Fruit fly (Drosophila melanogaster) whole organism, embryonic: Measurements from ENCODE around the gene CG42784.

Source experiments
- B-H1 ChIP-seq: fragments of 200-800 bp; sonication (Bioruptor generic); IDR thresholded peaks from 3 replicates; pipeline ENCODE4 v1.3.6; 2022; ENCODE audit warnings: missing biosample characterization, missing genetic modification characterization
- C15 ChIP-seq: fragments of 200-800 bp; sonication (Bioruptor generic); IDR thresholded peaks from 3 replicates; pipeline ENCODE4 v1.3.6; 2022; ENCODE audit warnings: missing biosample characterization, missing genetic modification characterization
- CG10366 ChIP-seq: fragments of 200-800 bp; sonication (Bioruptor generic); IDR thresholded peaks from 2 replicates; pipeline ENCODE4 v1.3.6; 2022; ENCODE audit warnings: missing biosample characterization, missing genetic modification characterization
- CG12942 ChIP-seq: fragments of 200-800 bp; sonication (Bioruptor generic); optimal IDR thresholded peaks from 3 replicates; lab custom pipeline; 2016; ENCODE audit warnings: missing biosample characterization, missing genetic modification characterization
- CG15514 ChIP-seq: fragments of 200-800 bp; sonication (Bioruptor generic); optimal IDR thresholded peaks from 3 replicates; lab custom pipeline; 2017; ENCODE audit warnings: missing biosample characterization, missing genetic modification characterization, mild to moderate bottlenecking, moderate library complexity, missing genetic modification reagents
- CG16779 ChIP-seq: fragments of 200-800 bp; sonication (Bioruptor generic); IDR thresholded peaks from 2 replicates; pipeline ENCODE4 v1.3.6; 2022; ENCODE audit warnings: missing biosample characterization, missing genetic modification characterization
- CG16813 ChIP-seq: fragments of 200-800 bp; sonication (Bioruptor generic); IDR thresholded peaks from 3 replicates; pipeline ENCODE4 v1.3.6; 2022; ENCODE audit warnings: missing biosample characterization, missing genetic modification characterization; ENCODE audit not compliant: partially characterized antibody
- CG17328 ChIP-seq: fragments of 200-800 bp; sonication (Bioruptor generic); IDR thresholded peaks from 2 replicates; pipeline ENCODE4 v1.3.6; 2022; ENCODE audit warnings: missing biosample characterization, missing genetic modification characterization
- CG2120 ChIP-seq: fragments of 200-800 bp; sonication (Bioruptor generic); optimal IDR thresholded peaks from 3 replicates; lab custom pipeline; 2016; ENCODE audit warnings: missing biosample characterization, missing genetic modification characterization
- CG2889 ChIP-seq: fragments of 200-800 bp; sonication (Bioruptor generic); IDR thresholded peaks from 3 replicates; pipeline ENCODE4 v1.3.6; 2022; ENCODE audit warnings: missing biosample characterization, missing genetic modification characterization
- CG3065 ChIP-seq: fragments of 200-800 bp; sonication (Bioruptor generic); optimal IDR thresholded peaks from 2 replicates; lab custom pipeline; 2016; ENCODE audit warnings: missing biosample characterization, missing genetic modification characterization
- CG33557 ChIP-seq: fragments of 200-800 bp; sonication (Bioruptor generic); optimal IDR thresholded peaks from 2 replicates; lab custom pipeline; 2019; ENCODE audit warnings: missing biosample characterization, mild to moderate bottlenecking, missing genetic modification characterization, moderate library complexity
- CG34224 ChIP-seq: fragments of 200-800 bp; sonication (Bioruptor generic); IDR thresholded peaks from 3 replicates; pipeline ENCODE4 v1.3.6; 2022; ENCODE audit warnings: missing biosample characterization, missing genetic modification characterization; ENCODE audit not compliant: partially characterized antibody
- CG4282 ChIP-seq: fragments of 200-800 bp; sonication (Bioruptor generic); optimal IDR thresholded peaks from 2 replicates; lab custom pipeline; 2016; ENCODE audit warnings: missing biosample characterization, missing genetic modification characterization
- CG4730 ChIP-seq: fragments of 200-800 bp; sonication (Bioruptor generic); IDR thresholded peaks from 2 replicates; pipeline ENCODE4 v1.3.6; 2022; ENCODE audit warnings: missing biosample characterization, missing genetic modification characterization
- CG6683 ChIP-seq: fragments of 200-800 bp; sonication (Bioruptor generic); optimal IDR thresholded peaks from 2 replicates; lab custom pipeline; 2017; ENCODE audit warnings: missing biosample characterization, mild to moderate bottlenecking, missing genetic modification characterization, missing genetic modification reagents
- CG6791 ChIP-seq: fragments of 200-800 bp; sonication (Bioruptor generic); IDR thresholded peaks from 3 replicates; pipeline ENCODE4 v1.3.6; 2022; ENCODE audit warnings: missing biosample characterization, missing genetic modification characterization; ENCODE audit not compliant: partially characterized antibody
- CG7372 ChIP-seq: fragments of 200-800 bp; sonication (Bioruptor generic); IDR thresholded peaks from 2 replicates; pipeline ENCODE4 v1.3.6; 2022; ENCODE audit warnings: missing biosample characterization, missing genetic modification characterization
- Dad ChIP-seq: fragments of 200-800 bp; sonication (Bioruptor generic); optimal IDR thresholded peaks from 3 replicates; lab custom pipeline; 2016; ENCODE audit warnings: missing biosample characterization, missing genetic modification characterization
- Dbx ChIP-seq: fragments of 200-800 bp; sonication (Bioruptor generic); IDR thresholded peaks from 3 replicates; pipeline ENCODE4 v1.3.6; 2022; ENCODE audit warnings: missing biosample characterization, missing genetic modification characterization
- Dfd ChIP-seq, 2 experiments: fragments of >200 bp; optimal IDR thresholded peaks; 2 replicates each; lab custom pipeline; 2017; ENCODE audit warnings: missing biosample characterization in 2 of 2, missing genetic modification characterization in 2 of 2
- Doc3 ChIP-seq: fragments of 200-800 bp; sonication (Bioruptor generic); IDR thresholded peaks from 3 replicates; pipeline ENCODE4 v1.3.6; 2022; ENCODE audit warnings: missing biosample characterization, missing genetic modification characterization; ENCODE audit not compliant: partially characterized antibody
- Drgx ChIP-seq: fragments of 200-800 bp; sonication (Bioruptor generic); IDR thresholded peaks from 2 replicates; pipeline ENCODE4 v1.3.6; 2022; ENCODE audit warnings: missing biosample characterization, missing genetic modification characterization
- Fer1 ChIP-seq: fragments of 200-800 bp; sonication (Bioruptor generic); optimal IDR thresholded peaks from 2 replicates; lab custom pipeline; 2017; ENCODE audit warnings: missing biosample characterization, mild to moderate bottlenecking, missing genetic modification characterization
- HHEX ChIP-seq: fragments of 200-800 bp; sonication (Bioruptor generic); optimal IDR thresholded peaks from 3 replicates; lab custom pipeline; 2017; ENCODE audit warnings: missing biosample characterization, mild to moderate bottlenecking, missing genetic modification characterization, missing genetic modification reagents
- Mad ChIP-seq: fragments of 200-800 bp; sonication (Bioruptor generic); optimal IDR thresholded peaks from 2 replicates; lab custom pipeline; 2016; ENCODE audit warnings: missing biosample characterization, missing genetic modification characterization
- Myb ChIP-seq: fragments of 200-800 bp; sonication (Bioruptor generic); optimal IDR thresholded peaks from 2 replicates; lab custom pipeline; 2016; ENCODE audit warnings: missing biosample characterization, missing genetic modification characterization
- NK7.1 ChIP-seq: fragments of 200-800 bp; sonication (Bioruptor generic); optimal IDR thresholded peaks from 3 replicates; lab custom pipeline; 2016; ENCODE audit warnings: missing biosample characterization, missing genetic modification characterization
- Rfx ChIP-seq: fragments of 200-800 bp; sonication (Bioruptor generic); IDR thresholded peaks from 2 replicates; pipeline ENCODE4 v1.3.6; 2022; ENCODE audit warnings: missing biosample characterization, missing genetic modification characterization
- Sin3A ChIP-seq: fragments of >200 bp; optimal IDR thresholded peaks from 2 replicates; lab custom pipeline; 2018
- YL-1 ChIP-seq: fragments of 200-800 bp; sonication (Bioruptor generic); optimal IDR thresholded peaks from 3 replicates; lab custom pipeline; 2017; ENCODE audit warnings: missing biosample characterization, mild to moderate bottlenecking, missing genetic modification characterization
- abd-A ChIP-seq: fragments of 200-800 bp; sonication (Bioruptor generic); optimal IDR thresholded peaks from 3 replicates; lab custom pipeline; 2019; ENCODE audit warnings: missing biosample characterization, mild to moderate bottlenecking, missing genetic modification characterization, moderate library complexity
- corto ChIP-seq: fragments of 200-800 bp; sonication (Bioruptor generic); optimal IDR thresholded peaks from 2 replicates; lab custom pipeline; 2016; ENCODE audit warnings: missing biosample characterization, mild to moderate bottlenecking, missing genetic modification characterization, moderate library complexity
- cwo ChIP-seq: fragments of 200-800 bp; sonication (Bioruptor generic); optimal IDR thresholded peaks from 3 replicates; lab custom pipeline; 2017; ENCODE audit warnings: missing biosample characterization, missing genetic modification characterization, mild to moderate bottlenecking, moderate library complexity, missing genetic modification reagents
- eve ChIP-seq, 2 experiments: fragments of >200 bp; optimal IDR thresholded peaks; 2 replicates each; lab custom pipeline; 2017; ENCODE audit warnings: missing biosample characterization in 2 of 2, missing genetic modification characterization in 2 of 2
- ham ChIP-seq: fragments of 200-800 bp; sonication (Bioruptor generic); IDR thresholded peaks from 2 replicates; pipeline ENCODE4 v1.3.6; 2022; ENCODE audit warnings: missing biosample characterization, missing genetic modification characterization
- her ChIP-seq: fragments of 200-800 bp; sonication (Bioruptor generic); optimal IDR thresholded peaks from 2 replicates; lab custom pipeline; 2016; ENCODE audit warnings: missing biosample characterization, missing genetic modification characterization
- lmd ChIP-seq: fragments of 200-800 bp; sonication (Bioruptor generic); IDR thresholded peaks from 2 replicates; pipeline ENCODE4 v1.3.6; 2022; ENCODE audit warnings: missing biosample characterization, missing genetic modification characterization
- lola ChIP-seq, 3 experiments: fragments of >200 bp in 2 of 3; fragments of 200-800 bp in 1 of 3; sonication (Bioruptor generic) in 1 of 3; optimal IDR thresholded peaks; 2 replicates each; lab custom pipeline; 2017 to 2019; ENCODE audit warnings: missing biosample characterization in 3 of 3, missing genetic modification characterization in 3 of 3, mild to moderate bottlenecking in 1 of 3, moderate library complexity in 1 of 3
- maf-S ChIP-seq: fragments of 200-800 bp; sonication (Bioruptor generic); optimal IDR thresholded peaks from 2 replicates; lab custom pipeline; 2016; ENCODE audit warnings: missing biosample characterization, missing genetic modification characterization
- mirr ChIP-seq: fragments of 200-800 bp; sonication (Bioruptor generic); optimal IDR thresholded peaks from 3 replicates; lab custom pipeline; 2018; ENCODE audit warnings: missing biosample characterization, mild to moderate bottlenecking, missing genetic modification characterization
- nau ChIP-seq: fragments of 200-800 bp; sonication (Bioruptor generic); optimal IDR thresholded peaks from 3 replicates; lab custom pipeline; 2017; ENCODE audit warnings: missing biosample characterization, mild to moderate bottlenecking, missing genetic modification characterization, missing genetic modification reagents
- nmo ChIP-seq: fragments of 200-800 bp; sonication (Bioruptor generic); optimal IDR thresholded peaks from 2 replicates; lab custom pipeline; 2018; ENCODE audit warnings: missing biosample characterization, mild to moderate bottlenecking, missing genetic modification characterization, moderate library complexity
- odd ChIP-seq: fragments of 200-800 bp; sonication (Bioruptor generic); optimal IDR thresholded peaks from 2 replicates; lab custom pipeline; 2017; ENCODE audit warnings: missing biosample characterization, mild to moderate bottlenecking, missing genetic modification characterization
- tna ChIP-seq: fragments of 200-800 bp; sonication (Bioruptor generic); IDR thresholded peaks from 2 replicates; pipeline ENCODE4 v1.3.6; 2022; ENCODE audit warnings: missing biosample characterization, missing genetic modification characterization; ENCODE audit not compliant: partially characterized antibody
- unc-4 ChIP-seq: fragments of 200-800 bp; sonication (Bioruptor generic); IDR thresholded peaks from 2 replicates; pipeline ENCODE4 v1.3.6; 2022; ENCODE audit warnings: missing biosample characterization, missing genetic modification characterization; ENCODE audit not compliant: partially characterized antibody
- vfl ChIP-seq: fragments of 200-800 bp; sonication (Bioruptor generic); optimal IDR thresholded peaks from 2 replicates; lab custom pipeline; 2016; ENCODE audit warnings: missing biosample characterization, missing genetic modification characterization
- wdn ChIP-seq: fragments of 200-800 bp; sonication (Bioruptor generic); IDR thresholded peaks from 2 replicates; pipeline ENCODE4 v1.3.6; 2022; ENCODE audit warnings: missing biosample characterization, missing genetic modification characterization
- yki ChIP-seq: fragments of >200 bp; optimal IDR thresholded peaks from 3 replicates; lab custom pipeline; 2018
- zf30C ChIP-seq: fragments of 200-800 bp; sonication (Bioruptor generic); optimal IDR thresholded peaks from 3 replicates; lab custom pipeline; 2018; ENCODE audit warnings: missing biosample characterization, mild to moderate bottlenecking, missing genetic modification characterization
- zfh2 ChIP-seq: fragments of 200-800 bp; sonication (Bioruptor generic); optimal IDR thresholded peaks from 2 replicates; lab custom pipeline; 2016; ENCODE audit warnings: missing biosample characterization, missing genetic modification characterization

The CG42784 gene

DNA sequence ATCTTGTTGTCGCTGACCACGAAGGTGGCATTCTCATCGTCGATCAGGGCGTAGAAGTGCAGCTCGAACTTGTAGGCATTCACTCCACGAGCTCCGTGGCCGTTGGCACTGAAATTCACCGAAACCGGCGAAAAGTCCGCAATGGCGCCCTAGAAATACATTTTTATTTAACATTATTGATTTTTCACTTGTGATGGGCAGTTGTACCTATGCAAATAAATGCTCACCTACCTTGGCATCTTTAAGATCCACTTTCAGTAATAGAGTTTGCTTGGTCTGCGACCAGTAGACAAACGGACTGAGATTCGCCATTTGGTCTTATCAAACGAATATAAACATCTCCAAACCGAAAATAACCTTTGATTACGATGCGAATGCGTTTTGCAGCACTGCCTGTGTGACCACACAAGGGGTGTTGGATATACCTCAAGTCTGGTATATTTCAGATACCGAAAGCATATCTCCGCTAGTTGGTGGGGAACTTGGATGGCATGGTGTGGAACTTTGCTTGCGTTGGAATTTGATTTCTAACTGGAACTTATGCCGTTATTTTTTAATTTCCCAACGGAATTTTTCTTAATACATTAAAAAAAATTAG is 30.1 kb downstream of the CG42784 start, which contains the start of gene Hacd2 (continued):
- TF ChIP-seq maf-S (GFP tag; lab: Kevin White, UChicago) (peak; percentile 24), CG12942 (GFP tag; lab: Kevin White, UChicago) (peak; percentile 17), ham (GFP tag; lab: Robert Waterston, UW) (no peak), CG3065 (GFP tag; lab: Kevin White, UChicago) (no peak), CG16813 (GFP tag; lab: Robert Waterston, UW) (peak; percentile 49; the same call in 2 of the 3 replicates), mirr (GFP tag; lab: Kevin White, UChicago) (no peak), CG10366 (GFP tag; lab: Robert Waterston, UW) (no peak), abd-A (tag; lab: Kevin White, UChicago) (no peak), corto (GFP tag; lab: Kevin White, UChicago) (no peak), CG34224 (GFP tag; lab: Robert Waterston, UW) (no peak), Sin3A (lab: Kevin White, UChicago) (peak; percentile 35), Dfd (GFP tag; optimal IDR thresholded peaks at IDR 0.05; lab: Kevin White, UChicago) (no peak), CG2889 (GFP tag; lab: Robert Waterston, UW) (no peak), zfh2 (peak; percentile 48), her (GFP tag; lab: Kevin White, UChicago) (peak; percentile 39), CG6683 (GFP tag; lab: Kevin White, UChicago) (no peak), yki (lab: Kevin White, UChicago) (no peak), eve (GFP tag; optimal IDR thresholded peaks at IDR 0.05; lab: Kevin White, UChicago) (no peak), lmd (GFP tag; lab: Robert Waterston, UW) (no peak; the same call in 1 of the 2 replicates), CG17328 (GFP tag; lab: Robert Waterston, UW) (no peak), CG7372 (GFP tag; lab: Robert Waterston, UW) (no peak), unc-4 (no peak), CG15514 (GFP tag; lab: Kevin White, UChicago) (peak; percentile 87), odd (GFP tag; lab: Kevin White, UChicago) (no peak), HHEX (GFP tag; lab: Kevin White, UChicago) (no peak), CG6791 (GFP tag; lab: Robert Waterston, UW) (peak; percentile 63; the same call in 2 of the 3 replicates), Mad (GFP tag; lab: Kevin White, UChicago) (peak; percentile 25), B-H1 (no peak), tna (GFP tag; lab: Robert Waterston, UW) (no peak), lola (GFP tag; optimal IDR thresholded peaks at IDR 0.05; lab: Kevin White, UChicago) (no peak), Dad (GFP tag; lab: Kevin White, UChicago) (peak; percentile 65), zf30C (GFP tag; lab: Kevin White, UChicago) (no peak), cwo (GFP tag; lab: Kevin White, UChicago) (no peak), Drgx (GFP tag; lab: Robert Waterston, UW) (no peak), C15 (GFP tag; lab: Robert Waterston, UW) (no peak), Fer1 (GFP tag; lab: Kevin White, UChicago) (peak; percentile 27), wdn (no peak), CG16779 (GFP tag; lab: Robert Waterston, UW) (no peak), Myb (GFP tag; lab: Kevin White, UChicago) (peak; percentile 100), nau (GFP tag; lab: Kevin White, UChicago) (no peak), CG4282 (GFP tag; lab: Kevin White, UChicago) (no peak), Doc3 (GFP tag; lab: Robert Waterston, UW) (no peak), CG4730 (no peak), Dbx (GFP tag; lab: Robert Waterston, UW) (peak; percentile 52; the same call in 1 of the 3 replicates), Rfx (GFP tag; lab: Robert Waterston, UW) (peak; percentile 53; the same call in 1 of the 2 replicates), CG2120 (GFP tag; lab: Kevin White, UChicago) (peak; percentile 47), NK7.1 (GFP tag; lab: Kevin White, UChicago) (no peak), CG33557 (GFP tag; lab: Kevin White, UChicago) (no peak), YL-1 (peak; percentile 77), vfl (GFP tag; lab: Kevin White, UChicago) (peak; percentile 20), nmo (GFP tag; lab: Kevin White, UChicago) (peak; percentile 58)
